Worm (Caenorhabditis elegans) whole organism, L4/young adult: ENCODE data around the gene fbxb-63.

Experiments used
- W03F9.2 ChIP-seq: fragments of 150-350 bp; optimal IDR thresholded peaks from 2 replicates; lab custom pipeline; 2014; ENCODE audit warnings: missing biosample characterization, missing genetic modification characterization
- dao-5 ChIP-seq: sonication (generic microtip); optimal IDR thresholded peaks from 2 replicates; lab custom pipeline; 2016; ENCODE audit warnings: missing genotype, missing genetic modification characterization, moderate library complexity, missing compliant biosample characterization
- him-1 ChIP-seq: sonication (generic microtip); optimal IDR thresholded peaks from 2 replicates; lab custom pipeline; 2016; ENCODE audit warnings: missing genotype, missing genetic modification reagents, missing genetic modification characterization, missing compliant biosample characterization

fbxb-63 gene

ce11 chrV:19260686-19261085, 42.8 kb downstream of the fbxb-63 start:
- TF ChIP-seq him-1 (tag; lab: Kevin White, UChicago) (no peak), W03F9.2 (tag; lab: Kevin White, UChicago) (no peak), dao-5 (tag; lab: Kevin White, UChicago) (no peak)

ce11 chrV:19259403-19259802, 44.1 kb downstream of the fbxb-63 start:
- TF ChIP-seq W03F9.2 (tag; lab: Kevin White, UChicago) (no peak), dao-5 (tag; lab: Kevin White, UChicago) (no peak), him-1 (tag; lab: Kevin White, UChicago) (no peak)

DNA sequence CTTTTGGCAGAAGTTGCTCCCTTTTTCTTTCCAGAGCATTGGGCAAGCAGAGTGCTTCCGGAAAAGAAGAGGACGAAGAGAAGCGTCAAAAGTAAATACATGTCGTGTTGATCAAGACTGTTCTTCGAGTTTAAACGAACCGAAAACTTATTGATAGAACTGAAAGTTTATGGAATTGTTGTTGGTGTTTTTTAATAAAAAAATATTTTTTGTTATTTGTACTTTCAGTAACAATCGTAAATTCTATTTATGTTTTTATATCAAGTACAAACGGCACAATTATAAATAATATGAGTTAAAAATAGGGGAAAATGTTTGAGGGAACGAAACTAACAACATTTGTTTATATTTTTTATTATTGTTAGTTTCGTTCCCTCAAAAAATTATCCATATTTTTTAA, 45.9 kb downstream of the fbxb-63 start, which contains the start of gene F21D9.3:
Gene F21D9.3, minus strand, starts transcription at position 101 of the 400 bp plus-strand sequence.
- no peak for TF ChIP-seq dao-5 (tag; lab: Kevin White, UChicago)
- no peak for TF ChIP-seq him-1 (tag; lab: Kevin White, UChicago)
- no peak for TF ChIP-seq W03F9.2 (tag; lab: Kevin White, UChicago)

DNA sequence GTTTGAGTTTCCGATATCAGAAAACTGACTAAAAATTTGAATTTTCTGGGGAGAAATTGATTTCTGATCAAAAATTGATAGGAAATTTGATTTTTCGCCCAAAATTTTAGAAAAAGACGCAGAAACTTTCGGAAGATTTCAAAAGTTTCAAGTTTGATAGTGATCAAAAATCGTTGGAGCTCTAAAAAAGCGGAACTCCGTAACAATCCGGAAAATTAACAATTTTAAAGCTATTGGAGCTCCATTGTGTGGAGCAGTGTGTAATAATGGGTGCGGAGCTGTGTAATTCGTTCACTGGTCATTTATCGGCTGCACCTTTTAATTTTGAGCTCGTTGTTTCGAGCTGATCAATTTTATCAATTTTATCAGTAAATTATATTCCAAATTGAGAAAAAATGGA, 50.0 kb downstream of the fbxb-63 start, which contains the start of gene F21D9.4:
Gene F21D9.4, plus strand, starts transcription at position 301 of the 400 bp plus-strand sequence.
- TF ChIP-seq him-1 (tag; lab: Kevin White, UChicago) = no peak
- no peak for TF ChIP-seq dao-5 (tag; lab: Kevin White, UChicago)
- TF ChIP-seq W03F9.2 (tag; lab: Kevin White, UChicago) = no peak
